Worm (Caenorhabditis elegans) whole organism, L2 larva: ENCODE results near the gene cutl-9.

Source experiments
- C34F6.9 ChIP-seq: fragments of 150-350 bp; optimal IDR thresholded peaks from 2 replicates; lab custom pipeline; 2014; ENCODE audit warnings: missing biosample characterization, missing genetic modification characterization
- aly-2 ChIP-seq: fragments of 150-350 bp; optimal IDR thresholded peaks from 2 replicates; lab custom pipeline; 2014; ENCODE audit warnings: missing biosample characterization, missing genetic modification characterization
- ama-1 ChIP-seq: fragments of 150-350 bp; optimal IDR thresholded peaks from 2 replicates; lab custom pipeline; 2018; ENCODE audit warnings: inconsistent platforms
- egl-27 ChIP-seq: sonication (generic microtip); optimal IDR thresholded peaks from 3 replicates; lab custom pipeline; 2017; ENCODE audit warnings: missing biosample characterization, missing genetic modification reagents, missing genetic modification characterization
- elt-3 ChIP-seq: sonication (generic microtip); optimal IDR thresholded peaks from 2 replicates; lab custom pipeline; 2017; ENCODE audit warnings: missing biosample characterization, missing genetic modification characterization
- lin-13 ChIP-seq: fragments of 150-350 bp; optimal IDR thresholded peaks from 2 replicates; lab custom pipeline; 2014; ENCODE audit warnings: missing biosample characterization, missing genetic modification reagents, missing genetic modification characterization
- lsy-2 ChIP-seq, 2 experiments: fragments of 150-350 bp in 1 of 2; sonication (generic microtip) in 1 of 2; optimal IDR thresholded peaks; 2 replicates each; lab custom pipeline; 2014 to 2017; ENCODE audit warnings: missing biosample characterization in 2 of 2, missing genetic modification characterization in 2 of 2
- mab-5 ChIP-seq: fragments of 150-350 bp; optimal IDR thresholded peaks from 2 replicates; lab custom pipeline; 2014; ENCODE audit warnings: missing biosample characterization, missing genetic modification characterization
- mdl-1 ChIP-seq, 2 experiments: fragments of 150-350 bp in 1 of 2; sonication (generic microtip) in 1 of 2; optimal IDR thresholded peaks; 2 replicates each; lab custom pipeline; 2017; ENCODE audit warnings: missing biosample characterization in 2 of 2, missing genetic modification characterization in 2 of 2
- nhr-77 ChIP-seq: fragments of 150-350 bp; optimal IDR thresholded peaks from 2 replicates; lab custom pipeline; 2014; ENCODE audit warnings: missing biosample characterization, missing genetic modification characterization
- skn-1 ChIP-seq: sonication (generic microtip); optimal IDR thresholded peaks from 2 replicates; lab custom pipeline; 2017; ENCODE audit warnings: missing biosample characterization, missing genetic modification characterization
- unc-55 ChIP-seq: fragments of 150-350 bp; sonication (generic microtip); optimal IDR thresholded peaks from 3 replicates; lab custom pipeline; 2014; ENCODE audit warnings: missing biosample characterization, missing genetic modification reagents, missing genetic modification characterization
- unc-62 ChIP-seq: fragments of 150-350 bp; optimal IDR thresholded peaks from 2 replicates; lab custom pipeline; 2014; ENCODE audit warnings: missing biosample characterization, missing genetic modification reagents, missing genetic modification characterization

ce11 chrII:10596462-10596861, 25.6 kb upstream of the cutl-9 start, which contains the start of gene C14A4.7:
- TF ChIP-seq C34F6.9 (tag; lab: Kevin White, UChicago) (no peak), nhr-77 (no peak), lsy-2 (tag; optimal IDR thresholded peaks at IDR 0.05; lab: Kevin White, UChicago) (no peak), mab-5 (tag; lab: Kevin White, UChicago) (no peak), mdl-1 (tag; optimal IDR thresholded peaks at IDR 0.05; lab: Kevin White, UChicago) (no peak), elt-3 (tag; lab: Kevin White, UChicago) (no peak), unc-62 (GFP tag; lab: Kevin White, UChicago) (no peak), aly-2 (tag; lab: Kevin White, UChicago) (no peak), lin-13 (GFP tag; lab: Kevin White, UChicago) (no peak), ama-1 (no peak), egl-27 (tag; lab: Kevin White, UChicago) (no peak), skn-1 (tag; lab: Kevin White, UChicago) (no peak), unc-55 (GFP tag; lab: Kevin White, UChicago) (no peak)
